Fruit fly (Drosophila melanogaster): Measurements from ENCODE around the gene Pgd.

DNA sequence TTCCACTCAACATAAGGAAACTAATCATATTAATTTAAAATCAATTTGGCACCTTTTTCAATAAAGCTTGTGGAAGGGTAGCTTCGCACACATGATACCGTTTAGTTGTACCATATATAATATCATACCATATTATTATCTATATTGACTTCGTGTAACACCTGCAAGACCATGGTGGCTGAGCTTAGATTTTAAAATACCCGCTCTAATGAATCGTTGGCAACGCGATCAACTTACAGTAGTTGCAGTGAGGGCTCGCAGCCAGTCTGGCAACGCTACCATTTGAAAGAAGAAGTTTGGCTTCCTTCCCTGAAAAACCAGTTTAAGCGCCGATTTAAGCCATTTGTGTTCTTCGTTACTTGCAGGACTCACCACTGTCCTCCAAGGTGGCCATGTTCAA, 25.5 kb downstream of the Pgd start:
- TF ChIP-seq cic (GFP tag; optimal IDR thresholded peaks at IDR 0.05) (no peak), kay (GFP tag; ENCODE audit: borderline replicate concordance) (no peak), pad (GFP tag; optimal IDR thresholded peaks at IDR 0.05) (no peak), Crg-1 (GFP tag; optimal IDR thresholded peaks at IDR 0.05) (no peak), cnc (optimal IDR thresholded peaks at IDR 0.05) (no peak)

All from whole organism, adult.